Worm (Caenorhabditis elegans) whole organism, late embryonic: ENCODE data around the gene nhr-18.
"Not testable (repeated sequence)": the region's sequence is repeated elsewhere in the genome, so short reads cannot be mapped to it uniquely, and the experiment has no call there.

Source experiments
- C38D4.7 ChIP-seq: fragments of 200-800 bp; sonication (Bioruptor generic); optimal IDR thresholded peaks from 2 replicates; lab custom pipeline; 2018; ENCODE audit warnings: mild to moderate bottlenecking, missing genetic modification characterization, moderate library complexity, missing compliant biosample characterization
- F13H6.1 ChIP-seq: sonication (generic microtip); optimal IDR thresholded peaks from 2 replicates; lab custom pipeline; 2016; ENCODE audit warnings: missing genetic modification characterization, missing compliant biosample characterization
- Y22D7AL.16 ChIP-seq: sonication (generic microtip); optimal IDR thresholded peaks from 2 replicates; lab custom pipeline; 2016; ENCODE audit warnings: missing genetic modification characterization, missing compliant biosample characterization
- ahr-1 ChIP-seq: sonication (generic microtip); optimal IDR thresholded peaks from 2 replicates; lab custom pipeline; 2016; ENCODE audit warnings: missing genetic modification characterization, missing compliant biosample characterization
- ama-1 ChIP-seq: fragments of 150-350 bp; optimal IDR thresholded peaks from 2 replicates; lab custom pipeline; 2014
- ceh-14 ChIP-seq: sonication (generic microtip); optimal IDR thresholded peaks from 2 replicates; lab custom pipeline; 2016; ENCODE audit warnings: missing genotype, missing genetic modification characterization, missing compliant biosample characterization
- ceh-18 ChIP-seq: sonication (generic microtip); optimal IDR thresholded peaks from 2 replicates; lab custom pipeline; 2016; ENCODE audit warnings: missing genetic modification characterization, missing compliant biosample characterization
- ceh-22 ChIP-seq: sonication (generic microtip); optimal IDR thresholded peaks from 2 replicates; lab custom pipeline; 2017; ENCODE audit warnings: missing biosample characterization, missing genetic modification characterization
- ceh-31 ChIP-seq: sonication (generic microtip); optimal IDR thresholded peaks from 2 replicates; lab custom pipeline; 2016; ENCODE audit warnings: missing genetic modification characterization, missing compliant biosample characterization
- ceh-34 ChIP-seq: sonication (generic microtip); optimal IDR thresholded peaks from 2 replicates; lab custom pipeline; 2016; ENCODE audit warnings: mild to moderate bottlenecking, missing genetic modification characterization, missing compliant biosample characterization
- ceh-48 ChIP-seq: sonication (generic microtip); optimal IDR thresholded peaks from 2 replicates; lab custom pipeline; 2016; ENCODE audit warnings: missing genetic modification characterization, inconsistent platforms, missing compliant biosample characterization
- ceh-9 ChIP-seq: sonication (generic microtip); optimal IDR thresholded peaks from 2 replicates; lab custom pipeline; 2016; ENCODE audit warnings: mild to moderate bottlenecking, missing genetic modification characterization, inconsistent platforms, missing compliant biosample characterization
- che-1 ChIP-seq: sonication (generic microtip); optimal IDR thresholded peaks from 2 replicates; lab custom pipeline; 2016; ENCODE audit warnings: mild to moderate bottlenecking, missing genetic modification characterization, missing compliant biosample characterization
- elt-2 ChIP-seq: sonication (generic microtip); optimal IDR thresholded peaks from 2 replicates; lab custom pipeline; 2016; ENCODE audit warnings: missing genetic modification reagents, missing genetic modification characterization, missing compliant biosample characterization
- elt-4 ChIP-seq: sonication (generic microtip); optimal IDR thresholded peaks from 2 replicates; lab custom pipeline; 2016; ENCODE audit warnings: missing genetic modification characterization, missing compliant biosample characterization
- ets-4 ChIP-seq: sonication (generic microtip); optimal IDR thresholded peaks from 2 replicates; lab custom pipeline; 2016; ENCODE audit warnings: missing genetic modification characterization, missing compliant biosample characterization
- eyg-1 ChIP-seq: sonication (generic microtip); optimal IDR thresholded peaks from 2 replicates; lab custom pipeline; 2016; ENCODE audit warnings: missing genotype, missing genetic modification characterization, missing compliant biosample characterization
- fkh-10 ChIP-seq: fragments of 150-350 bp; optimal IDR thresholded peaks from 2 replicates; lab custom pipeline; 2014; ENCODE audit warnings: missing biosample characterization, missing genetic modification reagents, missing genetic modification characterization
- fkh-6 ChIP-seq: sonication (generic microtip); optimal IDR thresholded peaks from 2 replicates; lab custom pipeline; 2016; ENCODE audit warnings: missing genetic modification characterization, missing compliant biosample characterization
- hlh-30 ChIP-seq: sonication (generic microtip); optimal IDR thresholded peaks from 2 replicates; lab custom pipeline; 2017; ENCODE audit warnings: antibody characterized with exemption, missing genetic modification characterization, missing compliant biosample characterization; ENCODE audit not compliant: insufficient read depth
- hlh-8 ChIP-seq: sonication (generic microtip); optimal IDR thresholded peaks from 2 replicates; lab custom pipeline; 2016; ENCODE audit warnings: missing genotype, missing genetic modification characterization, missing compliant biosample characterization
- lim-6 ChIP-seq: sonication (generic microtip); optimal IDR thresholded peaks from 2 replicates; lab custom pipeline; 2016; ENCODE audit warnings: missing genetic modification characterization, missing compliant biosample characterization
- lin-11 ChIP-seq: fragments of 200-800 bp; sonication (Bioruptor generic); optimal IDR thresholded peaks from 2 replicates; lab custom pipeline; 2018; ENCODE audit warnings: mild to moderate bottlenecking, missing genetic modification characterization, missing compliant biosample characterization
- nhr-11 ChIP-seq: fragments of 150-350 bp; optimal IDR thresholded peaks from 2 replicates; lab custom pipeline; 2014; ENCODE audit warnings: missing biosample characterization, missing genetic modification characterization
- npax-4 ChIP-seq: sonication (generic microtip); optimal IDR thresholded peaks from 2 replicates; lab custom pipeline; 2016; ENCODE audit warnings: missing genetic modification characterization, missing compliant biosample characterization
- odd-2 ChIP-seq: sonication (generic microtip); optimal IDR thresholded peaks from 2 replicates; lab custom pipeline; 2017; ENCODE audit warnings: antibody characterized with exemption, mild to moderate bottlenecking, missing genetic modification characterization, missing compliant biosample characterization
- pat-9 ChIP-seq: fragments of 200-800 bp; sonication (Bioruptor generic); optimal IDR thresholded peaks from 2 replicates; lab custom pipeline; 2018; ENCODE audit warnings: mild to moderate bottlenecking, missing genetic modification characterization, moderate library complexity, missing compliant biosample characterization
- pha-2 ChIP-seq: sonication (generic microtip); optimal IDR thresholded peaks from 2 replicates; lab custom pipeline; 2017; ENCODE audit warnings: mild to moderate bottlenecking, missing genetic modification characterization, missing compliant biosample characterization
- pqm-1 ChIP-seq: sonication (generic microtip); optimal IDR thresholded peaks from 2 replicates; lab custom pipeline; 2016; ENCODE audit warnings: missing genetic modification characterization, missing compliant biosample characterization
- pros-1 ChIP-seq: fragments of 150-350 bp; optimal IDR thresholded peaks from 2 replicates; lab custom pipeline; 2014; ENCODE audit warnings: missing biosample characterization, missing genetic modification reagents, missing genetic modification characterization
- ref-2 ChIP-seq: sonication (generic microtip); optimal IDR thresholded peaks from 2 replicates; lab custom pipeline; 2016; ENCODE audit warnings: missing genetic modification characterization, missing compliant biosample characterization
- tbx-7 ChIP-seq: sonication (generic microtip); optimal IDR thresholded peaks from 2 replicates; lab custom pipeline; 2016; ENCODE audit warnings: missing genotype, missing genetic modification characterization, missing compliant biosample characterization
- ttx-3 ChIP-seq: sonication (generic microtip); optimal IDR thresholded peaks from 2 replicates; lab custom pipeline; 2016; ENCODE audit warnings: missing genetic modification reagents, missing genetic modification characterization, missing compliant biosample characterization
- unc-3 ChIP-seq, 2 experiments: fragments of 200-800 bp in 1 of 2; sonication (Bioruptor generic) in 1 of 2; sonication (generic microtip) in 1 of 2; conservative IDR thresholded peaks in 1 of 2; optimal IDR thresholded peaks in 1 of 2; 2 replicates each; pipeline versions ENCODE4 v1.3.6 to Lab custom; 2016 to 2022; ENCODE audit warnings: missing compliant biosample characterization in 2 of 2, missing genetic modification characterization in 2 of 2, missing genetic modification reagents in 1 of 2
- unc-42 ChIP-seq: sonication (generic microtip); optimal IDR thresholded peaks from 2 replicates; lab custom pipeline; 2016; ENCODE audit warnings: missing genotype, missing genetic modification characterization, missing compliant biosample characterization
- unc-55 ChIP-seq: sonication (generic microtip); optimal IDR thresholded peaks from 2 replicates; lab custom pipeline; 2017; ENCODE audit warnings: missing biosample characterization, missing genetic modification reagents, missing genetic modification characterization
- zip-5 ChIP-seq: sonication (generic microtip); optimal IDR thresholded peaks from 2 replicates; lab custom pipeline; 2016; ENCODE audit warnings: missing genetic modification characterization, missing compliant biosample characterization

Gene nhr-18

ce11 chrV:2251774-2252173 lies 24.8 kb downstream of the nhr-18 start:
- TF ChIP-seq zip-5 (tag; lab: Kevin White, UChicago) (no peak), pqm-1 (tag; lab: Kevin White, UChicago) (no peak), odd-2 (no peak), pha-2 (tag; lab: Kevin White, UChicago) (no peak), elt-4 (tag; lab: Kevin White, UChicago) (no peak), ceh-34 (no peak), npax-4 (tag; lab: Kevin White, UChicago) (no peak), ets-4 (tag; lab: Kevin White, UChicago) (no peak), tbx-7 (no peak), fkh-10 (GFP tag; lab: Kevin White, UChicago) (no peak), unc-3 (GFP tag; conservative IDR thresholded peaks at IDR 0.05; lab: Robert Waterston, UW) (no peak), unc-3 (tag; optimal IDR thresholded peaks at IDR 0.05; lab: Kevin White, UChicago) (no peak), fkh-6 (tag; lab: Kevin White, UChicago) (no peak), ceh-9 (tag; lab: Kevin White, UChicago) (no peak), nhr-11 (tag; lab: Kevin White, UChicago) (no peak), pat-9 (tag; lab: Kevin White, UChicago) (no peak)

ce11 chrV:2254553-2255124 lies 27.6 kb downstream of the nhr-18 start, which contains the start of gene str-253:
Gene str-253 (minus strand): TSS chrV:2254603.
- TF ChIP-seq pha-2 (tag; lab: Kevin White, UChicago) (no peak), che-1 (tag; lab: Kevin White, UChicago) (no peak), C38D4.7 (GFP tag; lab: Kevin White, UChicago) (no peak), ttx-3 (tag; lab: Kevin White, UChicago) (no peak), ceh-48 (no peak), ama-1 (no peak), Y22D7AL.16 (no peak), npax-4 (tag; lab: Kevin White, UChicago) (no peak), ceh-14 (tag; lab: Kevin White, UChicago) (no peak), elt-2 (tag; lab: Kevin White, UChicago) (no peak), hlh-30 (tag; lab: Kevin White, UChicago) (no peak), eyg-1 (no peak), ceh-22 (tag; lab: Kevin White, UChicago) (no peak), ceh-31 (tag; lab: Kevin White, UChicago) (no peak), odd-2 (no peak), ahr-1 (tag; lab: Kevin White, UChicago) (no peak), lim-6 (tag; lab: Kevin White, UChicago) (no peak), pros-1 (tag; lab: Kevin White, UChicago) (no peak)
- TF ChIP-seq, all 69 proteins: peak for 0

ce11 chrV:2255191-2255590 lies 28.2 kb downstream of the nhr-18 start, which contains the start of gene F41B5.1:
Gene F41B5.1 (plus strand): TSS chrV:2255533.
- not testable (repeated sequence) for TF ChIP-seq odd-2; C38D4.7 (GFP tag; lab: Kevin White, UChicago); ahr-1 (tag; lab: Kevin White, UChicago)

ce11 chrV:2259750-2260149 lies 32.7 kb downstream of the nhr-18 start, which contains the start of gene nhr-182:
Gene nhr-182 (minus strand): TSS chrV:2259927.
- TF ChIP-seq ceh-18 (tag; lab: Kevin White, UChicago): no peak
- no peak for TF ChIP-seq Y22D7AL.16
- no peak for TF ChIP-seq ttx-3 (tag; lab: Kevin White, UChicago)

ce11 chrV:2260660-2261059 lies 33.7 kb downstream of the nhr-18 start, which contains the start of gene F41B5.12:
Gene F41B5.12 (plus strand): TSS chrV:2260960.
- TF ChIP-seq Y22D7AL.16 (no peak), hlh-8 (no peak), lin-11 (tag; lab: Kevin White, UChicago) (no peak), ref-2 (no peak), pha-2 (tag; lab: Kevin White, UChicago) (no peak), F13H6.1 (no peak), ceh-48 (no peak), unc-55 (no peak), ama-1 (no peak), unc-42 (tag; lab: Kevin White, UChicago) (no peak)
